Fruit fly (Drosophila melanogaster) whole organism, embryonic: ENCODE results near the gene CG11670.

Experiments used
- Atf3 ChIP-seq: fragments of 200-800 bp; sonication (Bioruptor generic); optimal IDR thresholded peaks from 3 replicates; lab custom pipeline; 2016; ENCODE audit warnings: missing biosample characterization, missing genetic modification characterization
- Atf6 ChIP-seq: fragments of 200-800 bp; sonication (Bioruptor generic); IDR thresholded peaks from 2 replicates; pipeline ENCODE4 v1.3.6; 2022; ENCODE audit warnings: missing biosample characterization, missing genetic modification characterization
- CG12071 ChIP-seq: fragments of 200-800 bp; sonication (Bioruptor generic); optimal IDR thresholded peaks from 3 replicates; lab custom pipeline; 2018; ENCODE audit warnings: missing biosample characterization, mild to moderate bottlenecking, missing genetic modification characterization
- CG13123 ChIP-seq: fragments of 200-800 bp; sonication (Bioruptor generic); optimal IDR thresholded peaks from 2 replicates; lab custom pipeline; 2016; ENCODE audit warnings: missing biosample characterization, missing genetic modification characterization
- CG14667 ChIP-seq: fragments of 200-800 bp; sonication (Bioruptor generic); IDR thresholded peaks from 2 replicates; pipeline ENCODE4 v1.3.6; 2022; ENCODE audit warnings: missing biosample characterization, missing genetic modification characterization
- CG16815 ChIP-seq: fragments of 200-800 bp; sonication (Bioruptor generic); optimal IDR thresholded peaks from 3 replicates; lab custom pipeline; 2017; ENCODE audit warnings: missing biosample characterization, mild to moderate bottlenecking, missing genetic modification characterization
- CG17385 ChIP-seq: fragments of 200-800 bp; sonication (Bioruptor generic); optimal IDR thresholded peaks from 3 replicates; lab custom pipeline; 2018; ENCODE audit warnings: missing biosample characterization, mild to moderate bottlenecking, missing genetic modification characterization
- CG2120 ChIP-seq: fragments of 200-800 bp; sonication (Bioruptor generic); optimal IDR thresholded peaks from 3 replicates; lab custom pipeline; 2016; ENCODE audit warnings: missing biosample characterization, missing genetic modification characterization
- CG2889 ChIP-seq: fragments of 200-800 bp; sonication (Bioruptor generic); IDR thresholded peaks from 3 replicates; pipeline ENCODE4 v1.3.6; 2022; ENCODE audit warnings: missing biosample characterization, missing genetic modification characterization
- CG3065 ChIP-seq: fragments of 200-800 bp; sonication (Bioruptor generic); optimal IDR thresholded peaks from 2 replicates; lab custom pipeline; 2016; ENCODE audit warnings: missing biosample characterization, missing genetic modification characterization
- CG31224 ChIP-seq: fragments of 200-800 bp; sonication (Bioruptor generic); IDR thresholded peaks from 2 replicates; pipeline ENCODE4 v1.3.6; 2022; ENCODE audit warnings: missing biosample characterization, missing genetic modification characterization
- CG31441 ChIP-seq: fragments of 200-800 bp; sonication (Bioruptor generic); IDR thresholded peaks from 2 replicates; pipeline ENCODE4 v1.3.6; 2022; ENCODE audit warnings: missing biosample characterization, missing genetic modification characterization
- CG3163 ChIP-seq: fragments of 200-800 bp; sonication (Bioruptor generic); optimal IDR thresholded peaks from 3 replicates; lab custom pipeline; 2016; ENCODE audit warnings: missing biosample characterization, missing genetic modification characterization
- CG32772 ChIP-seq: fragments of 200-800 bp; sonication (Bioruptor generic); IDR thresholded peaks from 2 replicates; pipeline ENCODE4 v1.3.6; 2022; ENCODE audit warnings: missing biosample characterization, missing genetic modification characterization
- CG3838 ChIP-seq: fragments of 200-800 bp; sonication (Bioruptor generic); optimal IDR thresholded peaks from 3 replicates; lab custom pipeline; 2016; ENCODE audit warnings: missing biosample characterization, missing genetic modification characterization
- CG4730 ChIP-seq: fragments of 200-800 bp; sonication (Bioruptor generic); IDR thresholded peaks from 2 replicates; pipeline ENCODE4 v1.3.6; 2022; ENCODE audit warnings: missing biosample characterization, missing genetic modification characterization
- CG7963 ChIP-seq: fragments of 200-800 bp; sonication (Bioruptor generic); IDR thresholded peaks from 3 replicates; pipeline ENCODE4 v1.3.6; 2022; ENCODE audit warnings: missing biosample characterization, missing genetic modification characterization; ENCODE audit not compliant: partially characterized antibody
- CG8281 ChIP-seq: fragments of 200-800 bp; sonication (Bioruptor generic); optimal IDR thresholded peaks from 2 replicates; lab custom pipeline; 2018; ENCODE audit warnings: missing biosample characterization, mild to moderate bottlenecking, missing genetic modification characterization, moderate library complexity
- CG9437 ChIP-seq: fragments of 200-800 bp; sonication (Bioruptor generic); optimal IDR thresholded peaks from 2 replicates; lab custom pipeline; 2018; ENCODE audit warnings: missing biosample characterization, mild to moderate bottlenecking, missing genetic modification characterization
- Dip2 ChIP-seq: fragments of 200-800 bp; sonication (Bioruptor generic); IDR thresholded peaks from 2 replicates; pipeline ENCODE4 v1.3.6; 2022; ENCODE audit warnings: missing biosample characterization, missing genetic modification characterization
- Doc2 ChIP-seq: fragments of 200-800 bp; sonication (Bioruptor generic); IDR thresholded peaks from 2 replicates; pipeline ENCODE4 v1.3.6; 2022; ENCODE audit warnings: missing biosample characterization, missing genetic modification characterization
- ERR ChIP-seq: fragments of 200-800 bp; sonication (Bioruptor generic); optimal IDR thresholded peaks from 2 replicates; lab custom pipeline; 2016; ENCODE audit warnings: missing biosample characterization, missing genetic modification characterization
- Ets97D ChIP-seq: fragments of 200-800 bp; sonication (Bioruptor generic); optimal IDR thresholded peaks from 3 replicates; lab custom pipeline; 2016; ENCODE audit warnings: missing biosample characterization, missing genetic modification characterization
- Fer3 ChIP-seq: fragments of 200-800 bp; sonication (Bioruptor generic); optimal IDR thresholded peaks from 2 replicates; lab custom pipeline; 2018; ENCODE audit warnings: missing biosample characterization, mild to moderate bottlenecking, missing genetic modification characterization, moderate library complexity
- Gug ChIP-seq: fragments of 200-800 bp; sonication (Bioruptor generic); IDR thresholded peaks from 4 replicates; pipeline ENCODE4 v1.3.6; 2022; ENCODE audit warnings: missing biosample characterization, missing genetic modification characterization
- HLHmδ ChIP-seq: fragments of 200-800 bp; sonication (Bioruptor generic); optimal IDR thresholded peaks from 2 replicates; lab custom pipeline; 2018; ENCODE audit warnings: missing biosample characterization, mild to moderate bottlenecking, missing genetic modification characterization, moderate library complexity
- HmgD ChIP-seq: fragments of 200-800 bp; sonication (Bioruptor generic); optimal IDR thresholded peaks from 3 replicates; lab custom pipeline; 2016; ENCODE audit warnings: missing biosample characterization, missing genetic modification characterization
- Nf-YA ChIP-seq: fragments of 200-800 bp; sonication (Bioruptor generic); IDR thresholded peaks from 2 replicates; pipeline ENCODE4 v1.3.6; 2022; ENCODE audit warnings: missing biosample characterization, missing genetic modification characterization
- Rx ChIP-seq: fragments of 200-800 bp; sonication (Bioruptor generic); IDR thresholded peaks from 2 replicates; pipeline ENCODE4 v1.3.6; 2022; ENCODE audit warnings: missing biosample characterization, missing genetic modification characterization
- Side ChIP-seq: fragments of 200-800 bp; sonication (Bioruptor generic); optimal IDR thresholded peaks from 2 replicates; lab custom pipeline; 2016; ENCODE audit warnings: missing biosample characterization, missing genetic modification characterization
- Sry-β ChIP-seq: fragments of 200-800 bp; sonication (Bioruptor generic); optimal IDR thresholded peaks from 2 replicates; lab custom pipeline; 2018; ENCODE audit warnings: missing biosample characterization, mild to moderate bottlenecking, missing genetic modification characterization, moderate library complexity
- amos ChIP-seq: fragments of 200-800 bp; sonication (Bioruptor generic); IDR thresholded peaks from 2 replicates; pipeline ENCODE4 v1.3.6; 2022; ENCODE audit warnings: missing biosample characterization, missing genetic modification characterization; ENCODE audit not compliant: partially characterized antibody
- cas ChIP-seq: fragments of 200-800 bp; sonication (Bioruptor generic); IDR thresholded peaks from 2 replicates; pipeline ENCODE4 v1.3.6; 2022; ENCODE audit warnings: missing biosample characterization, missing genetic modification characterization
- chinmo ChIP-seq: fragments of 200-800 bp; sonication (Bioruptor generic); IDR thresholded peaks from 4 replicates; pipeline ENCODE4 v1.3.6; 2022; ENCODE audit warnings: missing biosample characterization, missing genetic modification characterization; ENCODE audit not compliant: partially characterized antibody
- danr ChIP-seq: fragments of 200-800 bp; sonication (Bioruptor generic); IDR thresholded peaks from 2 replicates; pipeline ENCODE4 v1.3.6; 2022; ENCODE audit warnings: missing biosample characterization, missing genetic modification characterization
- disco-r ChIP-seq: fragments of 200-800 bp; sonication (Bioruptor generic); optimal IDR thresholded peaks from 2 replicates; lab custom pipeline; 2016; ENCODE audit warnings: missing biosample characterization, missing genetic modification characterization
- dmrt99B ChIP-seq: fragments of 200-800 bp; sonication (Bioruptor generic); optimal IDR thresholded peaks from 2 replicates; lab custom pipeline; 2018; ENCODE audit warnings: missing biosample characterization, mild to moderate bottlenecking, missing genetic modification characterization, moderate library complexity
- en ChIP-seq: fragments of 200-800 bp; sonication (Bioruptor generic); optimal IDR thresholded peaks from 2 replicates; lab custom pipeline; 2016; ENCODE audit warnings: missing biosample characterization, missing genetic modification characterization
- exex ChIP-seq: fragments of 200-800 bp; sonication (Bioruptor generic); optimal IDR thresholded peaks from 4 replicates; lab custom pipeline; 2018; ENCODE audit warnings: missing biosample characterization, mild to moderate bottlenecking, missing genetic modification characterization, moderate library complexity
- hth ChIP-seq: fragments of >200 bp; optimal IDR thresholded peaks from 2 replicates; lab custom pipeline; 2017; ENCODE audit warnings: inconsistent platforms
- oc ChIP-seq: fragments of 200-800 bp; sonication (Bioruptor generic); optimal IDR thresholded peaks from 2 replicates; lab custom pipeline; 2018; ENCODE audit warnings: missing biosample characterization, mild to moderate bottlenecking, missing genetic modification characterization, moderate library complexity
- pho ChIP-seq: fragments of 200-800 bp; sonication (Bioruptor generic); optimal IDR thresholded peaks from 2 replicates; lab custom pipeline; 2016; ENCODE audit warnings: missing biosample characterization, missing genetic modification characterization
- pros ChIP-seq: fragments of 200-800 bp; sonication (Bioruptor generic); optimal IDR thresholded peaks from 3 replicates; lab custom pipeline; 2019; ENCODE audit warnings: missing biosample characterization, mild to moderate bottlenecking, missing genetic modification characterization, moderate library complexity
- psq ChIP-seq: fragments of 200-800 bp; sonication (Bioruptor generic); optimal IDR thresholded peaks from 2 replicates; lab custom pipeline; 2017; ENCODE audit warnings: missing biosample characterization, missing genetic modification characterization
- sima ChIP-seq: fragments of 200-800 bp; sonication (Bioruptor generic); optimal IDR thresholded peaks from 2 replicates; lab custom pipeline; 2016; ENCODE audit warnings: missing biosample characterization, missing genetic modification characterization
- so ChIP-seq: fragments of 200-800 bp; sonication (Bioruptor generic); IDR thresholded peaks from 3 replicates; pipeline ENCODE4 v1.3.6; 2022; ENCODE audit warnings: missing biosample characterization, missing genetic modification characterization
- sob ChIP-seq: fragments of 200-800 bp; sonication (Bioruptor generic); IDR thresholded peaks from 2 replicates; pipeline ENCODE4 v1.3.6; 2022; ENCODE audit warnings: missing biosample characterization, missing genetic modification characterization
- stc ChIP-seq: fragments of 200-800 bp; sonication (Bioruptor generic); IDR thresholded peaks from 2 replicates; pipeline ENCODE4 v1.3.6; 2022; ENCODE audit warnings: missing biosample characterization, missing genetic modification characterization
- tup ChIP-seq: fragments of 200-800 bp; sonication (Bioruptor generic); optimal IDR thresholded peaks from 2 replicates; lab custom pipeline; 2016; ENCODE audit warnings: missing biosample characterization, mild to moderate bottlenecking, missing genetic modification characterization, moderate library complexity
- twi ChIP-seq: fragments of 200-800 bp; optimal IDR thresholded peaks from 2 replicates; lab custom pipeline; 2019; ENCODE audit warnings: missing biosample characterization, mild to moderate bottlenecking, missing genetic modification characterization, moderate library complexity
- wdn ChIP-seq: fragments of 200-800 bp; sonication (Bioruptor generic); IDR thresholded peaks from 2 replicates; pipeline ENCODE4 v1.3.6; 2022; ENCODE audit warnings: missing biosample characterization, missing genetic modification characterization
- zen ChIP-seq: fragments of 200-800 bp; sonication (Bioruptor generic); optimal IDR thresholded peaks from 3 replicates; lab custom pipeline; 2018; ENCODE audit warnings: missing biosample characterization, mild to moderate bottlenecking, missing genetic modification characterization, moderate library complexity

CG11670 gene

DNA sequence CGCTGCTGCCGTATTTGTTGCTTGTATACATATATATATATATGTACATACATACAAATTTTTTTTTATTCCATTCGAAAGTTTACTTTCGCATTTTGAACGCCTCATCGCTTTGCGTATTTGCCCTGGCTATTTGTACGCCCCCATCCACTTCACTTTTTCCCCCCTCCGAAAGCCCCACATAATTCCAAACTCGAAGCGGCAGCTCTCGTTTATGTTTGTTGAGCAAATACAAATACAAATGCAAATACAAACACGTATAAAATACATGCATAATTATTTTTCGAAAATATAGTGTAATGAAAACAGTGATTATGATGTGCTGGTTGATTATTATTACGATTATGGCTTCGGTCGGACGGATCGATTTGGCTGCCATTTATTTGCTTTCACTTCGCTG is 26.2 kb downstream of the CG11670 start (continued):
- TF ChIP-seq Fer3 (tag; lab: Kevin White, UChicago) (peak; percentile 85), hth (lab: Kevin White, UChicago) (no peak), exex (tag; lab: Kevin White, UChicago) (peak; percentile 80), Doc2 (no peak), Side (GFP tag; lab: Kevin White, UChicago) (peak; percentile 73), CG3838 (GFP tag; lab: Kevin White, UChicago) (peak; percentile 72), psq (peak; percentile 66), CG7963 (GFP tag; lab: Robert Waterston, UW) (no peak), so (GFP tag; lab: Robert Waterston, UW) (0 out of 3 replicates have a peak, but pooled peaks have one; percentile 67), HLHmδ (peak; percentile 77), Dip2 (GFP tag; lab: Robert Waterston, UW) (no peak), CG3163 (GFP tag; lab: Kevin White, UChicago) (peak; percentile 52), CG16815 (GFP tag; lab: Kevin White, UChicago) (peak; percentile 22), en (peak; percentile 73), sob (peak; percentile 77), CG2889 (no peak), CG9437 (peak; percentile 27), oc (tag; lab: Kevin White, UChicago) (peak; percentile 96), Rx (GFP tag; lab: Robert Waterston, UW) (0 out of 2 replicates have a peak, but pooled peaks have one; percentile 16), dmrt99B (peak; percentile 89), wdn (GFP tag; lab: Robert Waterston, UW) (no peak), cas (no peak), Sry-β (GFP tag; lab: Kevin White, UChicago) (peak; percentile 80), CG3065 (peak; percentile 73), CG31224 (GFP tag; lab: Robert Waterston, UW) (0 out of 2 replicates have a peak, but pooled peaks have one; percentile 16), pros (no peak), twi (tag; lab: Kevin White, UChicago) (no peak), Atf3 (GFP tag; lab: Kevin White, UChicago) (peak; percentile 44), zen (peak; percentile 72), CG32772 (GFP tag; lab: Robert Waterston, UW) (no peak), CG31441 (GFP tag; lab: Robert Waterston, UW) (peak; percentile 92), CG2120 (peak; percentile 24), Ets97D (peak; percentile 27), HmgD (GFP tag; lab: Kevin White, UChicago) (no peak), amos (GFP tag; lab: Robert Waterston, UW) (no peak), CG12071 (peak; percentile 95), tup (GFP tag; lab: Kevin White, UChicago) (peak; percentile 57), CG4730 (GFP tag; lab: Robert Waterston, UW) (no peak), CG14667 (GFP tag; lab: Robert Waterston, UW) (no peak), danr (peak; percentile 60), CG13123 (peak; percentile 80), Gug (GFP tag; lab: Robert Waterston, UW) (0 out of 4 replicates have a peak, but pooled peaks have one; percentile 11), sima (GFP tag; lab: Kevin White, UChicago) (peak; percentile 49), ERR (GFP tag; lab: Kevin White, UChicago) (peak; percentile 56), Nf-YA (GFP tag; lab: Robert Waterston, UW) (peak; percentile 72), pho (GFP tag; lab: Kevin White, UChicago) (peak; percentile 16), CG8281 (peak; percentile 77), Atf6 (peak; percentile 58; the same call in 1 of the 2 replicates), CG17385 (GFP tag; lab: Kevin White, UChicago) (peak; percentile 67), stc (GFP tag; lab: Robert Waterston, UW) (peak; percentile 60; the same call in 1 of the 2 replicates), chinmo (GFP tag; lab: Robert Waterston, UW) (no peak), disco-r (GFP tag; lab: Kevin White, UChicago) (peak; percentile 68)
